Worm (Caenorhabditis elegans) whole organism, young adult: ENCODE measurements around the gene lex-1.

Experiments used
- B0261.1 ChIP-seq: sonication (generic microtip); optimal IDR thresholded peaks from 2 replicates; lab custom pipeline; 2016; ENCODE audit warnings: mild to moderate bottlenecking, missing genetic modification characterization, moderate library complexity, missing compliant biosample characterization
- B0336.3 ChIP-seq: fragments of 200-800 bp; sonication (Bioruptor generic); IDR thresholded peaks from 2 replicates; pipeline ENCODE4 v1.3.6; 2022; ENCODE audit warnings: missing genetic modification characterization, missing compliant biosample characterization
- C17E4.6 ChIP-seq: fragments of 200-800 bp; sonication (Bioruptor generic); IDR thresholded peaks from 2 replicates; pipeline ENCODE4 v1.3.6; 2022; ENCODE audit warnings: missing genetic modification reagents, missing genetic modification characterization, missing compliant biosample characterization
- F22D6.2 ChIP-seq: sonication (generic microtip); optimal IDR thresholded peaks from 2 replicates; lab custom pipeline; 2016; ENCODE audit warnings: mild to moderate bottlenecking, missing genetic modification characterization, missing compliant biosample characterization
- F23B12.7 ChIP-seq: sonication (generic microtip); optimal IDR thresholded peaks from 2 replicates; lab custom pipeline; 2017; ENCODE audit warnings: missing genetic modification characterization, mild to moderate bottlenecking, missing compliant biosample characterization, antibody characterized with exemption, moderate library complexity; ENCODE audit not compliant: insufficient read depth
- F33H1.4 ChIP-seq: fragments of 200-800 bp; sonication (Bioruptor generic); IDR thresholded peaks from 2 replicates; pipeline ENCODE4 v1.3.6; 2022; ENCODE audit warnings: missing genetic modification reagents, missing genetic modification characterization, missing compliant biosample characterization
- F55B11.4 ChIP-seq: sonication (generic microtip); optimal IDR thresholded peaks from 2 replicates; lab custom pipeline; 2016; ENCODE audit warnings: missing compliant biosample characterization, missing genetic modification characterization, borderline replicate concordance; ENCODE audit not compliant: insufficient read depth
- F57A8.1 ChIP-seq: fragments of 200-800 bp; sonication (Bioruptor generic); optimal IDR thresholded peaks from 2 replicates; lab custom pipeline; 2018; ENCODE audit warnings: mild to moderate bottlenecking, missing genetic modification characterization, moderate library complexity, missing compliant biosample characterization
- Y95B8A.8 ChIP-seq: fragments of 200-800 bp; sonication (Bioruptor generic); IDR thresholded peaks from 2 replicates; pipeline ENCODE4 v1.3.6; 2022; ENCODE audit warnings: missing genetic modification reagents, missing genetic modification characterization, missing compliant biosample characterization
- ZK185.1 ChIP-seq: sonication (generic microtip); optimal IDR thresholded peaks from 2 replicates; lab custom pipeline; 2016; ENCODE audit warnings: mild to moderate bottlenecking, missing genetic modification characterization, missing compliant biosample characterization; ENCODE audit not compliant: poor library complexity, severe bottlenecking
- akir-1 ChIP-seq: fragments of 200-800 bp; sonication (Bioruptor generic); optimal IDR thresholded peaks from 2 replicates; lab custom pipeline; 2018; ENCODE audit warnings: mild to moderate bottlenecking, missing genetic modification characterization, moderate library complexity, missing compliant biosample characterization
- ama-1 ChIP-seq, 3 experiments: fragments of 150-350 bp in 1 of 3; sonication (generic microtip) in 2 of 3; optimal IDR thresholded peaks; 2 replicates each; lab custom pipeline; 2014 to 2018; ENCODE audit warnings: missing biosample characterization in 2 of 3, missing genetic modification characterization in 2 of 3, missing genetic modification reagents in 2 of 3
- atf-7 ChIP-seq: sonication (generic microtip); optimal IDR thresholded peaks from 2 replicates; lab custom pipeline; 2017; ENCODE audit warnings: mild to moderate bottlenecking, missing genetic modification characterization, missing compliant biosample characterization
- athp-1 ChIP-seq: sonication (generic microtip); optimal IDR thresholded peaks from 2 replicates; lab custom pipeline; 2017; ENCODE audit warnings: mild to moderate bottlenecking, missing genetic modification characterization, missing compliant biosample characterization
- attf-5 ChIP-seq: fragments of 200-800 bp; sonication (Bioruptor generic); optimal IDR thresholded peaks from 2 replicates; lab custom pipeline; 2018; ENCODE audit warnings: mild to moderate bottlenecking, missing genetic modification characterization, missing compliant biosample characterization
- bed-2 ChIP-seq: fragments of 200-800 bp; sonication (Bioruptor generic); IDR thresholded peaks from 2 replicates; pipeline ENCODE4 v1.3.6; 2022; ENCODE audit warnings: missing genetic modification reagents, missing genetic modification characterization, missing compliant biosample characterization
- ceh-100 ChIP-seq: fragments of 200-800 bp; sonication (Bioruptor generic); IDR thresholded peaks from 2 replicates; pipeline ENCODE4 v1.3.6; 2022; ENCODE audit warnings: missing genetic modification reagents, missing genetic modification characterization, missing compliant biosample characterization
- ceh-79 ChIP-seq: sonication (generic microtip); optimal IDR thresholded peaks from 2 replicates; lab custom pipeline; 2017; ENCODE audit warnings: mild to moderate bottlenecking, missing genetic modification characterization, missing compliant biosample characterization
- ceh-91 ChIP-seq: fragments of 200-800 bp; sonication (Bioruptor generic); IDR thresholded peaks from 2 replicates; pipeline ENCODE4 v1.3.6; 2022; ENCODE audit warnings: missing genetic modification reagents, missing genetic modification characterization, missing compliant biosample characterization
- dox-1 ChIP-seq: fragments of 200-800 bp; sonication (Bioruptor generic); IDR thresholded peaks from 2 replicates; pipeline ENCODE4 v1.3.6; 2022; ENCODE audit warnings: missing genetic modification reagents, missing genetic modification characterization, missing compliant biosample characterization
- efl-1 ChIP-seq: fragments of 150-350 bp; optimal IDR thresholded peaks from 2 replicates; lab custom pipeline; 2014; ENCODE audit warnings: missing biosample characterization, missing genetic modification reagents, missing genetic modification characterization
- egl-18 ChIP-seq: fragments of 200-800 bp; sonication (Bioruptor generic); IDR thresholded peaks from 2 replicates; pipeline ENCODE4 v1.3.6; 2022; ENCODE audit warnings: missing genetic modification reagents, missing genetic modification characterization, missing compliant biosample characterization
- gei-17 ChIP-seq: fragments of 200-800 bp; sonication (Bioruptor generic); optimal IDR thresholded peaks from 2 replicates; lab custom pipeline; 2018; ENCODE audit warnings: mild to moderate bottlenecking, missing genetic modification characterization, missing compliant biosample characterization
- hmg-1.2 ChIP-seq: fragments of 200-800 bp; sonication (Bioruptor generic); IDR thresholded peaks from 2 replicates; pipeline ENCODE4 v1.3.6; 2022; ENCODE audit warnings: missing genetic modification reagents, missing genetic modification characterization, missing compliant biosample characterization
- hmg-20 ChIP-seq: fragments of 200-800 bp; sonication (Bioruptor generic); IDR thresholded peaks from 2 replicates; pipeline ENCODE4 v1.3.6; 2022; ENCODE audit warnings: missing genetic modification reagents, missing genetic modification characterization, missing compliant biosample characterization
- lag-1 ChIP-seq: fragments of 200-800 bp; sonication (Bioruptor generic); IDR thresholded peaks from 2 replicates; pipeline ENCODE4 v1.3.6; 2022; ENCODE audit warnings: missing genetic modification reagents, missing genetic modification characterization, missing compliant biosample characterization
- lin-26 ChIP-seq: fragments of 200-800 bp; sonication (Bioruptor generic); IDR thresholded peaks from 2 replicates; pipeline ENCODE4 v1.3.6; 2022; ENCODE audit warnings: missing genetic modification reagents, missing genetic modification characterization, missing compliant biosample characterization
- lir-1 ChIP-seq: fragments of 200-800 bp; sonication (Bioruptor generic); conservative IDR thresholded peaks from 2 replicates; pipeline ENCODE4 v1.3.6; 2022; ENCODE audit warnings: missing genetic modification reagents, missing genetic modification characterization, missing compliant biosample characterization
- lsy-27 ChIP-seq: sonication (generic microtip); optimal IDR thresholded peaks from 2 replicates; lab custom pipeline; 2017; ENCODE audit warnings: missing genetic modification characterization, mild to moderate bottlenecking, missing compliant biosample characterization, antibody characterized with exemption, missing genotype, borderline replicate concordance; ENCODE audit not compliant: insufficient read depth
- mcd-1 ChIP-seq: fragments of 200-800 bp; sonication (Bioruptor generic); IDR thresholded peaks from 2 replicates; pipeline ENCODE4 v1.3.6; 2022; ENCODE audit warnings: missing genetic modification reagents, missing genetic modification characterization, missing compliant biosample characterization
- nfyb-1 ChIP-seq: fragments of 200-800 bp; sonication (Bioruptor generic); IDR thresholded peaks from 2 replicates; pipeline ENCODE4 v1.3.6; 2022; ENCODE audit warnings: missing genetic modification reagents, missing genetic modification characterization, missing compliant biosample characterization
- nhr-27 ChIP-seq: fragments of 200-800 bp; sonication (Bioruptor generic); optimal IDR thresholded peaks from 2 replicates; lab custom pipeline; 2018; ENCODE audit warnings: mild to moderate bottlenecking, missing genetic modification characterization, moderate library complexity, missing compliant biosample characterization
- pbrm-1 ChIP-seq: fragments of 200-800 bp; sonication (Bioruptor generic); IDR thresholded peaks from 2 replicates; pipeline ENCODE4 v1.3.6; 2022; ENCODE audit warnings: missing genetic modification reagents, missing genetic modification characterization, missing compliant biosample characterization
- pha-4 ChIP-seq: fragments of 150-350 bp; sonication (generic microtip); optimal IDR thresholded peaks from 2 replicates; lab custom pipeline; 2014; ENCODE audit warnings: missing biosample characterization, missing genetic modification reagents, missing genetic modification characterization
- sea-2 ChIP-seq: fragments of 200-800 bp; sonication (Bioruptor generic); IDR thresholded peaks from 2 replicates; pipeline ENCODE4 v1.3.6; 2022; ENCODE audit warnings: missing genetic modification characterization, missing compliant biosample characterization
- snpc-3.4 ChIP-seq: sonication (generic microtip); optimal IDR thresholded peaks from 2 replicates; lab custom pipeline; 2017; ENCODE audit warnings: missing genetic modification characterization, mild to moderate bottlenecking, missing compliant biosample characterization, antibody characterized with exemption, moderate library complexity, missing genotype, missing genetic modification reagents
- snpc-4 ChIP-seq, 5 experiments: fragments of 150-350 bp in 1 of 5; sonication (generic microtip) in 4 of 5; optimal IDR thresholded peaks; 2 replicates each; lab custom pipeline; 2014 to 2018; ENCODE audit warnings: missing genetic modification characterization in 5 of 5, missing biosample characterization in 3 of 5, antibody characterized with exemption in 2 of 5, mild to moderate bottlenecking in 2 of 5, missing compliant biosample characterization in 2 of 5, missing genotype in 2 of 5, moderate library complexity in 2 of 5, missing genetic modification reagents in 1 of 5
- sptf-2 ChIP-seq: fragments of 200-800 bp; sonication (Bioruptor generic); optimal IDR thresholded peaks from 2 replicates; lab custom pipeline; 2018; ENCODE audit warnings: mild to moderate bottlenecking, missing genetic modification characterization, missing compliant biosample characterization
- tbp1 ChIP-seq: fragments of 200-800 bp; sonication (Bioruptor generic); optimal IDR thresholded peaks from 2 replicates; lab custom pipeline; 2018; ENCODE audit warnings: mild to moderate bottlenecking, missing genetic modification characterization, missing compliant biosample characterization
- tlf-1 ChIP-seq: fragments of 200-800 bp; sonication (Bioruptor generic); optimal IDR thresholded peaks from 2 replicates; lab custom pipeline; 2018; ENCODE audit warnings: mild to moderate bottlenecking, missing genetic modification characterization, missing compliant biosample characterization
- unc-130 ChIP-seq: sonication (generic microtip); optimal IDR thresholded peaks from 2 replicates; lab custom pipeline; 2016; ENCODE audit warnings: missing genetic modification reagents, missing genetic modification characterization, missing compliant biosample characterization
- xnd-1 ChIP-seq: sonication (generic microtip); optimal IDR thresholded peaks from 2 replicates; lab custom pipeline; 2016; ENCODE audit warnings: missing genotype, missing genetic modification reagents, missing genetic modification characterization, missing compliant biosample characterization
- zim-3 ChIP-seq: sonication (generic microtip); optimal IDR thresholded peaks from 2 replicates; lab custom pipeline; 2017; ENCODE audit warnings: mild to moderate bottlenecking, missing genetic modification characterization, moderate library complexity, missing compliant biosample characterization
- ztf-18 ChIP-seq: sonication (generic microtip); optimal IDR thresholded peaks from 2 replicates; lab custom pipeline; 2016; ENCODE audit warnings: missing genotype, mild to moderate bottlenecking, missing genetic modification characterization, missing compliant biosample characterization
- ztf-25 ChIP-seq: fragments of 200-800 bp; sonication (Bioruptor generic); IDR thresholded peaks from 2 replicates; pipeline ENCODE4 v1.3.6; 2022; ENCODE audit warnings: missing genetic modification reagents, missing genetic modification characterization, missing compliant biosample characterization
- ztf-6 ChIP-seq: fragments of 200-800 bp; sonication (Bioruptor generic); IDR thresholded peaks from 2 replicates; pipeline ENCODE4 v1.3.6; 2022; ENCODE audit warnings: missing genetic modification reagents, missing genetic modification characterization, missing compliant biosample characterization

The lex-1 gene

DNA sequence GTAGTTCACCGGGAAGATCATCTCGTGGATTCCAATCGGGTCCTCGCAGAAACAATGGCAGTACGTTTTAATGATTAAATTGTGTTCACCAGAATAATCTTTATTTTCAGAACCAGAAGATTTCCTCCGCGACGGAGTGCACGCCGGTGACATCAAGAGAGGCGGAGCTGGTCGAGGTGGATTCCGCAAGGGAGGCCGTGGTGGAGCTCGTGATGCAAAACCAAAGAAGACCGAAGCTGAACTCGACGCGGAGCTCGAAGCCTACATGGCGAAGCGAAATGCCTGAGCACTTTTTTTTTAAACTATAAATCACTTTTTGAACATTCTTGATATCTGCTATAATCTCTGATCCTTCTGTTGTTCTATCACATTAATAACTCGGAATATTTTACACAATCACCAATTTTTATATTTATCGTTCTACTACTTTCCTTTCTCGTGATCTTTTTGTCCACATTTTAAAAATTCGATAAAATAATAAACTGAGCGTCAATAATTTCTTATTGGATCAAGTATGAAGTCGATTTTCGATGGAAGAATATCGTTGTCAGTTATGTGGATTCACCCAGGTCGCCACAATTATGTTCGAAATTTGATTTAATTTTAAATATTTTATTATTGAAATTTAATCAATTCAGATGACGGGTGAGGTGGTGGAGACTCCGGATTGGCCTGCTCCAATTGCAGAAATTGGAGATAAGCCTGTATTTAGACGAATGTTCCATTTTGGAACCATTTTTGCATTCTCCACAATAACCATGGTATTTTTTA, 45.2 kb downstream of the lex-1 start, which contains the start of gene dhhc-6 (continued):
- TF ChIP-seq hmg-20 (GFP tag; lab: Robert Waterston, UW), result no peak
- TF ChIP-seq mcd-1 (GFP tag; lab: Robert Waterston, UW), result no peak
- TF ChIP-seq pbrm-1 (GFP tag; lab: Robert Waterston, UW), result no peak
- TF ChIP-seq B0261.1 (tag; lab: Kevin White, UChicago), result no peak
- TF ChIP-seq snpc-3.4 (tag; lab: Kevin White, UChicago), result no peak
- TF ChIP-seq dox-1 (GFP tag; lab: Robert Waterston, UW), result no peak
- no peak for TF ChIP-seq nhr-27 (tag; lab: Kevin White, UChicago)
- TF ChIP-seq ceh-100 (GFP tag; lab: Robert Waterston, UW), result no peak
- TF ChIP-seq ceh-79 (tag; lab: Kevin White, UChicago), result no peak
- no peak for TF ChIP-seq ZK185.1
- TF ChIP-seq F55B11.4 (tag; lab: Kevin White, UChicago), result no peak
- no peak for TF ChIP-seq unc-130 (GFP tag; lab: Kevin White, UChicago)
- no peak for TF ChIP-seq pha-4 (tag; lab: Kevin White, UChicago)
- no peak for TF ChIP-seq lir-1 (GFP tag; lab: Robert Waterston, UW)
- TF ChIP-seq ztf-6 (GFP tag; lab: Robert Waterston, UW), result no peak
- no peak for TF ChIP-seq nfyb-1 (GFP tag; lab: Robert Waterston, UW)
- TF ChIP-seq attf-5 (GFP tag; lab: Kevin White, UChicago), result no peak
- TF ChIP-seq C17E4.6 (GFP tag; lab: Robert Waterston, UW), result no peak
- TF ChIP-seq atf-7 (tag; lab: Kevin White, UChicago), result no peak
- peak; percentile 58; the same call in 1 of the 2 replicates for TF ChIP-seq Y95B8A.8 (GFP tag; lab: Robert Waterston, UW)
- no peak for TF ChIP-seq ztf-18 (tag; lab: Kevin White, UChicago)
- TF ChIP-seq akir-1 (GFP tag; lab: Kevin White, UChicago), result no peak
- no peak for TF ChIP-seq tlf-1
- TF ChIP-seq efl-1 (GFP tag; lab: Kevin White, UChicago), result no peak
- TF ChIP-seq lsy-27 (tag; lab: Kevin White, UChicago), result no peak
- no peak for TF ChIP-seq egl-18 (GFP tag; lab: Robert Waterston, UW)
- no peak for TF ChIP-seq lag-1 (GFP tag; lab: Robert Waterston, UW)
- no peak for TF ChIP-seq F23B12.7 (tag; lab: Kevin White, UChicago)
- TF ChIP-seq ceh-91 (GFP tag; lab: Robert Waterston, UW), result no peak
- TF ChIP-seq F57A8.1 (GFP tag; lab: Kevin White, UChicago), result no peak
- TF ChIP-seq zim-3 (tag; lab: Kevin White, UChicago), result no peak
- no peak; the same call in 1 of the 2 replicates for TF ChIP-seq hmg-1.2 (GFP tag; lab: Robert Waterston, UW)
- no peak; the same call in 1 of the 2 replicates for TF ChIP-seq B0336.3 (GFP tag; lab: Robert Waterston, UW)
- no peak for TF ChIP-seq sptf-2 (GFP tag; lab: Kevin White, UChicago)
- TF ChIP-seq tbp1 (GFP tag; lab: Kevin White, UChicago), result no peak
- no peak for TF ChIP-seq lin-26 (GFP tag; lab: Robert Waterston, UW)
- TF ChIP-seq sea-2 (GFP tag; lab: Robert Waterston, UW), result no peak
- no peak for TF ChIP-seq snpc-4 (GFP tag; optimal IDR thresholded peaks at IDR 0.05; lab: Kevin White, UChicago)
- TF ChIP-seq snpc-4 (tag; optimal IDR thresholded peaks at IDR 0.05; lab: Kevin White, UChicago), result peak in 1 of 4 experiments; percentile 19
- TF ChIP-seq gei-17 (GFP tag; lab: Kevin White, UChicago), result no peak
- TF ChIP-seq athp-1, result peak; percentile 5
- TF ChIP-seq ama-1 (optimal IDR thresholded peaks at IDR 0.05; lab: Kevin White, UChicago), result no peak
- peak in 1 of 2 experiments; percentile 40 for TF ChIP-seq ama-1 (GFP tag; optimal IDR thresholded peaks at IDR 0.05; lab: Kevin White, UChicago)
- no peak for TF ChIP-seq ztf-25
- TF ChIP-seq F22D6.2, result no peak
- no peak for TF ChIP-seq F33H1.4 (GFP tag; lab: Robert Waterston, UW)
- TF ChIP-seq xnd-1, result no peak
- no peak for TF ChIP-seq bed-2
